Worm (Caenorhabditis elegans) whole organism, young adult: Measurements from ENCODE around the gene cyp-33C11.

Experiments
- D2030.7 ChIP-seq: fragments of 200-800 bp; sonication (Bioruptor generic); IDR thresholded peaks from 2 replicates; pipeline ENCODE4 v1.3.6; 2022; ENCODE audit warnings: missing genetic modification reagents, missing genetic modification characterization, missing compliant biosample characterization
- F22D6.2 ChIP-seq: sonication (generic microtip); optimal IDR thresholded peaks from 2 replicates; lab custom pipeline; 2016; ENCODE audit warnings: mild to moderate bottlenecking, missing genetic modification characterization, missing compliant biosample characterization
- F23B12.7 ChIP-seq: sonication (generic microtip); optimal IDR thresholded peaks from 2 replicates; lab custom pipeline; 2017; ENCODE audit warnings: missing genetic modification characterization, mild to moderate bottlenecking, missing compliant biosample characterization, antibody characterized with exemption, moderate library complexity; ENCODE audit not compliant: insufficient read depth
- F49E8.2 ChIP-seq: sonication (generic microtip); optimal IDR thresholded peaks from 3 replicates; lab custom pipeline; 2017; ENCODE audit warnings: missing genetic modification characterization, mild to moderate bottlenecking, missing compliant biosample characterization, antibody characterized with exemption, moderate library complexity; ENCODE audit not compliant: insufficient read depth
- F57A8.1 ChIP-seq: fragments of 200-800 bp; sonication (Bioruptor generic); optimal IDR thresholded peaks from 2 replicates; lab custom pipeline; 2018; ENCODE audit warnings: mild to moderate bottlenecking, missing genetic modification characterization, moderate library complexity, missing compliant biosample characterization
- T26A5.8 ChIP-seq: sonication (generic microtip); optimal IDR thresholded peaks from 2 replicates; lab custom pipeline; 2016; ENCODE audit warnings: missing genetic modification characterization, missing compliant biosample characterization
- Y53F4B.3 ChIP-seq: fragments of 200-800 bp; sonication (Bioruptor generic); IDR thresholded peaks from 2 replicates; pipeline ENCODE4 v1.3.6; 2022; ENCODE audit warnings: missing genetic modification reagents, missing genetic modification characterization, missing compliant biosample characterization
- Y67H2A.10 ChIP-seq: fragments of 200-800 bp; sonication (Bioruptor generic); conservative IDR thresholded peaks from 2 replicates; pipeline ENCODE4 v1.3.6; 2022; ENCODE audit warnings: missing genetic modification reagents, missing genetic modification characterization, missing compliant biosample characterization
- Y95B8A.8 ChIP-seq: fragments of 200-800 bp; sonication (Bioruptor generic); IDR thresholded peaks from 2 replicates; pipeline ENCODE4 v1.3.6; 2022; ENCODE audit warnings: missing genetic modification reagents, missing genetic modification characterization, missing compliant biosample characterization
- ZK185.1 ChIP-seq: sonication (generic microtip); optimal IDR thresholded peaks from 2 replicates; lab custom pipeline; 2016; ENCODE audit warnings: mild to moderate bottlenecking, missing genetic modification characterization, missing compliant biosample characterization; ENCODE audit not compliant: poor library complexity, severe bottlenecking
- akir-1 ChIP-seq: fragments of 200-800 bp; sonication (Bioruptor generic); optimal IDR thresholded peaks from 2 replicates; lab custom pipeline; 2018; ENCODE audit warnings: mild to moderate bottlenecking, missing genetic modification characterization, moderate library complexity, missing compliant biosample characterization
- ama-1 ChIP-seq, 3 experiments: fragments of 150-350 bp in 1 of 3; sonication (generic microtip) in 2 of 3; optimal IDR thresholded peaks; 2 replicates each; lab custom pipeline; 2014 to 2018; ENCODE audit warnings: missing biosample characterization in 2 of 3, missing genetic modification characterization in 2 of 3, missing genetic modification reagents in 2 of 3
- aptf-2 ChIP-seq: fragments of 200-800 bp; sonication (Bioruptor generic); conservative IDR thresholded peaks from 2 replicates; pipeline ENCODE4 v1.3.6; 2022; ENCODE audit warnings: missing genetic modification reagents, missing genetic modification characterization, missing compliant biosample characterization
- attf-3 ChIP-seq: fragments of 200-800 bp; sonication (Bioruptor generic); conservative IDR thresholded peaks from 2 replicates; pipeline ENCODE4 v1.3.6; 2022; ENCODE audit warnings: missing genetic modification reagents, missing genetic modification characterization, missing compliant biosample characterization
- bed-2 ChIP-seq: fragments of 200-800 bp; sonication (Bioruptor generic); IDR thresholded peaks from 2 replicates; pipeline ENCODE4 v1.3.6; 2022; ENCODE audit warnings: missing genetic modification reagents, missing genetic modification characterization, missing compliant biosample characterization
- cebp-1 ChIP-seq, 2 experiments: fragments of 200-800 bp in 1 of 2; sonication (Bioruptor generic) in 1 of 2; sonication (generic microtip) in 1 of 2; IDR thresholded peaks in 1 of 2; optimal IDR thresholded peaks in 1 of 2; 2 replicates each; pipeline versions ENCODE4 v1.3.6 to Lab custom; 2017 to 2022; ENCODE audit warnings: missing compliant biosample characterization in 2 of 2, missing genetic modification characterization in 2 of 2, mild to moderate bottlenecking in 1 of 2, missing genetic modification reagents in 1 of 2, moderate library complexity in 1 of 2
- ceh-100 ChIP-seq: fragments of 200-800 bp; sonication (Bioruptor generic); IDR thresholded peaks from 2 replicates; pipeline ENCODE4 v1.3.6; 2022; ENCODE audit warnings: missing genetic modification reagents, missing genetic modification characterization, missing compliant biosample characterization
- ceh-91 ChIP-seq: fragments of 200-800 bp; sonication (Bioruptor generic); IDR thresholded peaks from 2 replicates; pipeline ENCODE4 v1.3.6; 2022; ENCODE audit warnings: missing genetic modification reagents, missing genetic modification characterization, missing compliant biosample characterization
- chd-7 ChIP-seq: sonication (generic microtip); optimal IDR thresholded peaks from 2 replicates; lab custom pipeline; 2016; ENCODE audit warnings: mild to moderate bottlenecking, missing genetic modification characterization, moderate library complexity, missing compliant biosample characterization
- die-1 ChIP-seq: sonication (generic microtip); optimal IDR thresholded peaks from 2 replicates; lab custom pipeline; 2016; ENCODE audit warnings: missing genotype, mild to moderate bottlenecking, missing genetic modification characterization, missing compliant biosample characterization
- egl-44 ChIP-seq: fragments of 200-800 bp; sonication (Bioruptor generic); IDR thresholded peaks from 2 replicates; pipeline ENCODE4 v1.3.6; 2022; ENCODE audit warnings: missing genetic modification reagents, missing genetic modification characterization, missing compliant biosample characterization
- ekl-4 ChIP-seq: fragments of 200-800 bp; sonication (Bioruptor generic); IDR thresholded peaks from 2 replicates; pipeline ENCODE4 v1.3.6; 2022; ENCODE audit warnings: missing genetic modification reagents, missing genetic modification characterization, missing compliant biosample characterization
- ets-4 ChIP-seq: fragments of 200-800 bp; sonication (Bioruptor generic); optimal IDR thresholded peaks from 2 replicates; lab custom pipeline; 2018; ENCODE audit warnings: mild to moderate bottlenecking, missing genetic modification characterization, missing compliant biosample characterization
- gei-17 ChIP-seq: fragments of 200-800 bp; sonication (Bioruptor generic); optimal IDR thresholded peaks from 2 replicates; lab custom pipeline; 2018; ENCODE audit warnings: mild to moderate bottlenecking, missing genetic modification characterization, missing compliant biosample characterization
- hrde-1 ChIP-seq: sonication (generic microtip); optimal IDR thresholded peaks from 2 replicates; lab custom pipeline; 2016; ENCODE audit warnings: missing genetic modification characterization, mild to moderate bottlenecking, missing compliant biosample characterization, moderate library complexity, missing genotype, missing genetic modification reagents, borderline replicate concordance
- let-526 ChIP-seq: fragments of 200-800 bp; sonication (Bioruptor generic); IDR thresholded peaks from 2 replicates; pipeline ENCODE4 v1.3.6; 2022; ENCODE audit warnings: missing genetic modification reagents, missing genetic modification characterization, missing compliant biosample characterization
- lin-26 ChIP-seq: fragments of 200-800 bp; sonication (Bioruptor generic); IDR thresholded peaks from 2 replicates; pipeline ENCODE4 v1.3.6; 2022; ENCODE audit warnings: missing genetic modification reagents, missing genetic modification characterization, missing compliant biosample characterization
- lin-40 ChIP-seq: sonication (generic microtip); optimal IDR thresholded peaks from 2 replicates; lab custom pipeline; 2016; ENCODE audit warnings: missing genetic modification characterization, mild to moderate bottlenecking, missing compliant biosample characterization, missing genotype, missing genetic modification reagents
- lin-54 ChIP-seq: fragments of 200-800 bp; sonication (Bioruptor generic); optimal IDR thresholded peaks from 2 replicates; lab custom pipeline; 2018; ENCODE audit warnings: mild to moderate bottlenecking, missing genetic modification characterization, missing compliant biosample characterization
- mcd-1 ChIP-seq: fragments of 200-800 bp; sonication (Bioruptor generic); IDR thresholded peaks from 2 replicates; pipeline ENCODE4 v1.3.6; 2022; ENCODE audit warnings: missing genetic modification reagents, missing genetic modification characterization, missing compliant biosample characterization
- mel-28 ChIP-seq: sonication (generic microtip); optimal IDR thresholded peaks from 2 replicates; lab custom pipeline; 2016; ENCODE audit warnings: borderline replicate concordance, mild to moderate bottlenecking, missing genetic modification characterization, missing compliant biosample characterization
- mes-4 ChIP-seq: sonication (generic microtip); optimal IDR thresholded peaks from 2 replicates; lab custom pipeline; 2016; ENCODE audit warnings: missing genotype, missing genetic modification characterization, missing compliant biosample characterization
- nfya-2 ChIP-seq: fragments of 200-800 bp; sonication (Bioruptor generic); IDR thresholded peaks from 2 replicates; pipeline ENCODE4 v1.3.6; 2022; ENCODE audit warnings: missing genetic modification reagents, missing genetic modification characterization, missing compliant biosample characterization
- nfyb-1 ChIP-seq: fragments of 200-800 bp; sonication (Bioruptor generic); IDR thresholded peaks from 2 replicates; pipeline ENCODE4 v1.3.6; 2022; ENCODE audit warnings: missing genetic modification reagents, missing genetic modification characterization, missing compliant biosample characterization
- nhr-27 ChIP-seq: fragments of 200-800 bp; sonication (Bioruptor generic); optimal IDR thresholded peaks from 2 replicates; lab custom pipeline; 2018; ENCODE audit warnings: mild to moderate bottlenecking, missing genetic modification characterization, moderate library complexity, missing compliant biosample characterization
- nhr-80 ChIP-seq: sonication (generic microtip); optimal IDR thresholded peaks from 2 replicates; lab custom pipeline; 2016; ENCODE audit warnings: missing genetic modification characterization, missing compliant biosample characterization
- rec-8 ChIP-seq, 2 experiments: sonication (generic microtip); optimal IDR thresholded peaks; 2 replicates each; lab custom pipeline; 2016; ENCODE audit warnings: mild to moderate bottlenecking in 2 of 2, missing genetic modification characterization in 2 of 2, missing genetic modification reagents in 2 of 2, missing genotype in 2 of 2, missing biosample characterization in 1 of 2, missing compliant biosample characterization in 1 of 2, moderate library complexity in 1 of 2
- repo-1 ChIP-seq: sonication (generic microtip); optimal IDR thresholded peaks from 2 replicates; lab custom pipeline; 2017; ENCODE audit warnings: mild to moderate bottlenecking, missing genetic modification characterization, missing compliant biosample characterization
- snpc-4 ChIP-seq, 5 experiments: fragments of 150-350 bp in 1 of 5; sonication (generic microtip) in 4 of 5; optimal IDR thresholded peaks; 2 replicates each; lab custom pipeline; 2014 to 2018; ENCODE audit warnings: missing genetic modification characterization in 5 of 5, missing biosample characterization in 3 of 5, antibody characterized with exemption in 2 of 5, mild to moderate bottlenecking in 2 of 5, missing compliant biosample characterization in 2 of 5, missing genotype in 2 of 5, moderate library complexity in 2 of 5, missing genetic modification reagents in 1 of 5
- somi-1 ChIP-seq: fragments of 200-800 bp; sonication (Bioruptor generic); optimal IDR thresholded peaks from 2 replicates; lab custom pipeline; 2018; ENCODE audit warnings: mild to moderate bottlenecking, missing genetic modification characterization, missing compliant biosample characterization
- unc-130 ChIP-seq: sonication (generic microtip); optimal IDR thresholded peaks from 2 replicates; lab custom pipeline; 2016; ENCODE audit warnings: missing genetic modification reagents, missing genetic modification characterization, missing compliant biosample characterization
- zim-3 ChIP-seq: sonication (generic microtip); optimal IDR thresholded peaks from 2 replicates; lab custom pipeline; 2017; ENCODE audit warnings: mild to moderate bottlenecking, missing genetic modification characterization, moderate library complexity, missing compliant biosample characterization
- ztf-22 ChIP-seq: fragments of 200-800 bp; sonication (Bioruptor generic); optimal IDR thresholded peaks from 2 replicates; lab custom pipeline; 2018; ENCODE audit warnings: mild to moderate bottlenecking, missing genetic modification characterization, moderate library complexity, missing compliant biosample characterization
- ztf-26 ChIP-seq: sonication (generic microtip); optimal IDR thresholded peaks from 2 replicates; lab custom pipeline; 2017; ENCODE audit warnings: missing genetic modification characterization, missing compliant biosample characterization
- ztf-3 ChIP-seq: fragments of 200-800 bp; sonication (Bioruptor generic); optimal IDR thresholded peaks from 2 replicates; lab custom pipeline; 2018; ENCODE audit warnings: mild to moderate bottlenecking, missing genetic modification characterization, missing compliant biosample characterization

cyp-33C11 gene

ce11 chrV:728822-729493, 16.2 kb upstream of the cyp-33C11 start (continued):
- TF ChIP-seq D2030.7 (GFP tag; lab: Robert Waterston, UW) (no peak), zim-3 (tag; lab: Kevin White, UChicago) (no peak), T26A5.8 (tag; lab: Kevin White, UChicago) (no peak), ZK185.1 (peak; percentile 29), chd-7 (tag; lab: Kevin White, UChicago) (peak; percentile 54), Y53F4B.3 (GFP tag; lab: Robert Waterston, UW) (no peak), snpc-4 (GFP tag; optimal IDR thresholded peaks at IDR 0.05; lab: Kevin White, UChicago) (no peak), snpc-4 (tag; optimal IDR thresholded peaks at IDR 0.05; lab: Kevin White, UChicago) (no peak), hrde-1 (tag; lab: Kevin White, UChicago) (no peak), attf-3 (GFP tag; lab: Robert Waterston, UW) (no peak), lin-54 (no peak), nfyb-1 (GFP tag; lab: Robert Waterston, UW) (no peak), bed-2 (GFP tag; lab: Robert Waterston, UW) (no peak), F22D6.2 (tag; lab: Kevin White, UChicago) (no peak), let-526 (GFP tag; lab: Robert Waterston, UW) (peak; percentile 40; the same call in 1 of the 2 replicates), somi-1 (peak; percentile 67), mcd-1 (GFP tag; lab: Robert Waterston, UW) (no peak), mel-28 (tag; lab: Kevin White, UChicago) (no peak), repo-1 (peak; percentile 64), F23B12.7 (no peak), F49E8.2 (no peak), rec-8 (tag; optimal IDR thresholded peaks at IDR 0.05; lab: Kevin White, UChicago) (no peak), akir-1 (no peak), cebp-1 (GFP tag; IDR thresholded peaks at IDR 0.05; lab: Robert Waterston, UW) (no peak), cebp-1 (tag; optimal IDR thresholded peaks at IDR 0.05; lab: Kevin White, UChicago) (peak; percentile 44), ets-4 (GFP tag; lab: Kevin White, UChicago) (no peak), nfya-2 (GFP tag; lab: Robert Waterston, UW) (no peak), Y67H2A.10 (GFP tag; lab: Robert Waterston, UW) (no peak), Y95B8A.8 (0 out of 2 replicates have a peak, but pooled peaks have one; percentile 27), unc-130 (no peak), mes-4 (tag; lab: Kevin White, UChicago) (no peak), nhr-27 (tag; lab: Kevin White, UChicago) (no peak), ztf-3 (GFP tag; lab: Kevin White, UChicago) (no peak), ama-1 (optimal IDR thresholded peaks at IDR 0.05; lab: Kevin White, UChicago) (peak; percentile 85), ama-1 (GFP tag; optimal IDR thresholded peaks at IDR 0.05; lab: Kevin White, UChicago) (no peak), F57A8.1 (GFP tag; lab: Kevin White, UChicago) (no peak), ceh-91 (GFP tag; lab: Robert Waterston, UW) (no peak), gei-17 (no peak), ztf-26 (tag; lab: Kevin White, UChicago) (peak; percentile 16), lin-26 (GFP tag; lab: Robert Waterston, UW) (no peak), nhr-80 (tag; lab: Kevin White, UChicago) (peak; percentile 23), ceh-100 (GFP tag; lab: Robert Waterston, UW) (no peak), die-1 (tag; lab: Kevin White, UChicago) (no peak), egl-44 (GFP tag; lab: Robert Waterston, UW) (no peak), ztf-22 (GFP tag; lab: Kevin White, UChicago) (peak; percentile 42), ekl-4 (no peak), aptf-2 (GFP tag; lab: Robert Waterston, UW) (no peak), lin-40 (tag; lab: Kevin White, UChicago) (peak; percentile 24)
